Fruit fly (Drosophila melanogaster) whole organism, embryonic: ENCODE data around the gene senju.

Experiments
- Adf1 ChIP-seq: fragments of 200-800 bp; sonication (Bioruptor generic); IDR thresholded peaks from 2 replicates; pipeline ENCODE4 v1.3.6; 2022; ENCODE audit warnings: missing biosample characterization, missing genetic modification characterization
- Antp ChIP-seq: fragments of 200-800 bp; sonication (Bioruptor generic); optimal IDR thresholded peaks from 3 replicates; lab custom pipeline; 2016; ENCODE audit warnings: missing biosample characterization, missing genetic modification characterization
- Atf6 ChIP-seq: fragments of 200-800 bp; sonication (Bioruptor generic); IDR thresholded peaks from 2 replicates; pipeline ENCODE4 v1.3.6; 2022; ENCODE audit warnings: missing biosample characterization, missing genetic modification characterization
- Awh ChIP-seq: fragments of 200-800 bp; sonication (Bioruptor generic); IDR thresholded peaks from 2 replicates; pipeline ENCODE4, ENCODE4 v1.3.6; 2022; ENCODE audit warnings: missing biosample characterization, missing genetic modification characterization
- CG11504 ChIP-seq: fragments of 200-800 bp; sonication (Bioruptor generic); optimal IDR thresholded peaks from 3 replicates; lab custom pipeline; 2019; ENCODE audit warnings: missing biosample characterization, mild to moderate bottlenecking, missing genetic modification characterization, moderate library complexity
- CG12659 ChIP-seq: fragments of 200-800 bp; sonication (Bioruptor generic); optimal IDR thresholded peaks from 3 replicates; lab custom pipeline; 2017; ENCODE audit warnings: mild to moderate bottlenecking, missing biosample characterization, missing genetic modification reagents, missing genetic modification characterization
- CG14050 ChIP-seq: fragments of 200-800 bp; sonication (Bioruptor generic); IDR thresholded peaks from 3 replicates; pipeline ENCODE4 v1.3.6; 2022; ENCODE audit warnings: missing biosample characterization, missing genetic modification characterization
- CG14667 ChIP-seq: fragments of 200-800 bp; sonication (Bioruptor generic); IDR thresholded peaks from 2 replicates; pipeline ENCODE4 v1.3.6; 2022; ENCODE audit warnings: missing biosample characterization, missing genetic modification characterization
- CG14860 ChIP-seq: fragments of 200-800 bp; sonication (Bioruptor generic); IDR thresholded peaks from 3 replicates; pipeline ENCODE4 v1.3.6; 2022; ENCODE audit warnings: missing biosample characterization, missing genetic modification characterization; ENCODE audit not compliant: partially characterized antibody
- CG14965 ChIP-seq: fragments of 200-800 bp; sonication (Bioruptor generic); optimal IDR thresholded peaks from 2 replicates; lab custom pipeline; 2016; ENCODE audit warnings: missing biosample characterization, missing genetic modification characterization, borderline replicate concordance
- CG16815 ChIP-seq: fragments of 200-800 bp; sonication (Bioruptor generic); optimal IDR thresholded peaks from 3 replicates; lab custom pipeline; 2017; ENCODE audit warnings: missing biosample characterization, mild to moderate bottlenecking, missing genetic modification characterization
- CG17359 ChIP-seq: fragments of 200-800 bp; sonication (Bioruptor generic); optimal IDR thresholded peaks from 3 replicates; lab custom pipeline; 2018; ENCODE audit warnings: missing biosample characterization, mild to moderate bottlenecking, missing genetic modification characterization, moderate library complexity
- CG17612 ChIP-seq: fragments of 200-800 bp; sonication (Bioruptor generic); IDR thresholded peaks from 2 replicates; pipeline ENCODE4 v1.3.6; 2022; ENCODE audit warnings: missing biosample characterization, missing genetic modification characterization
- CG18476 ChIP-seq: fragments of 200-800 bp; sonication (Bioruptor generic); optimal IDR thresholded peaks from 2 replicates; lab custom pipeline; 2016; ENCODE audit warnings: missing biosample characterization, mild to moderate bottlenecking, missing genetic modification characterization
- CG2875 ChIP-seq: fragments of 200-800 bp; sonication (Bioruptor generic); optimal IDR thresholded peaks from 2 replicates; lab custom pipeline; 2017; ENCODE audit warnings: missing biosample characterization, mild to moderate bottlenecking, missing genetic modification characterization, missing genetic modification reagents
- CG3065 ChIP-seq: fragments of 200-800 bp; sonication (Bioruptor generic); optimal IDR thresholded peaks from 2 replicates; lab custom pipeline; 2016; ENCODE audit warnings: missing biosample characterization, missing genetic modification characterization
- CG31388 ChIP-seq: fragments of 200-800 bp; sonication (Bioruptor generic); optimal IDR thresholded peaks from 2 replicates; lab custom pipeline; 2016; ENCODE audit warnings: missing biosample characterization, missing genetic modification characterization
- CG34224 ChIP-seq: fragments of 200-800 bp; sonication (Bioruptor generic); IDR thresholded peaks from 3 replicates; pipeline ENCODE4 v1.3.6; 2022; ENCODE audit warnings: missing biosample characterization, missing genetic modification characterization; ENCODE audit not compliant: partially characterized antibody
- CG4820 ChIP-seq: fragments of 200-800 bp; sonication (Bioruptor generic); optimal IDR thresholded peaks from 3 replicates; lab custom pipeline; 2016; ENCODE audit warnings: missing biosample characterization, missing genetic modification characterization
- CG5245 ChIP-seq: fragments of 200-800 bp; sonication (Bioruptor generic); optimal IDR thresholded peaks from 3 replicates; lab custom pipeline; 2016; ENCODE audit warnings: missing biosample characterization, missing genetic modification characterization
- CG7786 ChIP-seq: fragments of 200-800 bp; sonication (Bioruptor generic); optimal IDR thresholded peaks from 2 replicates; lab custom pipeline; 2016; ENCODE audit warnings: missing biosample characterization, missing genetic modification characterization
- CG7839 ChIP-seq: fragments of 200-800 bp; sonication (Bioruptor generic); optimal IDR thresholded peaks from 3 replicates; lab custom pipeline; 2018; ENCODE audit warnings: missing biosample characterization, mild to moderate bottlenecking, missing genetic modification characterization, moderate library complexity
- CG7963 ChIP-seq: fragments of 200-800 bp; sonication (Bioruptor generic); IDR thresholded peaks from 3 replicates; pipeline ENCODE4 v1.3.6; 2022; ENCODE audit warnings: missing biosample characterization, missing genetic modification characterization; ENCODE audit not compliant: partially characterized antibody
- CG9797 ChIP-seq: fragments of 200-800 bp; sonication (Bioruptor generic); optimal IDR thresholded peaks from 3 replicates; lab custom pipeline; 2018; ENCODE audit warnings: missing biosample characterization, mild to moderate bottlenecking, missing genetic modification characterization
- Dbx ChIP-seq: fragments of 200-800 bp; sonication (Bioruptor generic); IDR thresholded peaks from 3 replicates; pipeline ENCODE4 v1.3.6; 2022; ENCODE audit warnings: missing biosample characterization, missing genetic modification characterization
- Dek ChIP-seq: fragments of 200-800 bp; sonication (Bioruptor generic); optimal IDR thresholded peaks from 3 replicates; lab custom pipeline; 2019; ENCODE audit warnings: missing biosample characterization, mild to moderate bottlenecking, missing genetic modification characterization, moderate library complexity
- Dip2 ChIP-seq: fragments of 200-800 bp; sonication (Bioruptor generic); IDR thresholded peaks from 2 replicates; pipeline ENCODE4 v1.3.6; 2022; ENCODE audit warnings: missing biosample characterization, missing genetic modification characterization
- Doc2 ChIP-seq: fragments of 200-800 bp; sonication (Bioruptor generic); IDR thresholded peaks from 2 replicates; pipeline ENCODE4 v1.3.6; 2022; ENCODE audit warnings: missing biosample characterization, missing genetic modification characterization
- Eip74EF ChIP-seq, 2 experiments: fragments of 200-800 bp in 1 of 2; fragments of >200 bp in 1 of 2; sonication (Bioruptor generic) in 1 of 2; optimal IDR thresholded peaks; 2 replicates each; lab custom pipeline; 2017 to 2019; ENCODE audit warnings: missing biosample characterization in 2 of 2, missing genetic modification characterization in 2 of 2, mild to moderate bottlenecking in 1 of 2, moderate library complexity in 1 of 2
- Gug ChIP-seq: fragments of 200-800 bp; sonication (Bioruptor generic); IDR thresholded peaks from 4 replicates; pipeline ENCODE4 v1.3.6; 2022; ENCODE audit warnings: missing biosample characterization, missing genetic modification characterization
- MTF-1 ChIP-seq: fragments of 200-800 bp; sonication (Bioruptor generic); optimal IDR thresholded peaks from 2 replicates; lab custom pipeline; 2018; ENCODE audit warnings: missing biosample characterization, mild to moderate bottlenecking, missing genetic modification characterization, borderline replicate concordance
- Med ChIP-seq: fragments of 200-800 bp; sonication (Bioruptor generic); peaks from one replicate; lab custom pipeline; 2016; ENCODE audit warnings: missing biosample characterization, missing genetic modification characterization, mild to moderate bottlenecking, inconsistent platforms, moderate library complexity
- NC2β ChIP-seq: fragments of 200-800 bp; sonication (Bioruptor generic); optimal IDR thresholded peaks from 2 replicates; lab custom pipeline; 2016; ENCODE audit warnings: missing biosample characterization, missing genetic modification characterization
- Nf-YA ChIP-seq: fragments of 200-800 bp; sonication (Bioruptor generic); IDR thresholded peaks from 2 replicates; pipeline ENCODE4 v1.3.6; 2022; ENCODE audit warnings: missing biosample characterization, missing genetic modification characterization
- Scr ChIP-seq: fragments of 200-800 bp; sonication (Bioruptor generic); IDR thresholded peaks from 2 replicates; pipeline ENCODE4 v1.3.6; 2022; ENCODE audit warnings: missing biosample characterization, missing genetic modification characterization; ENCODE audit not compliant: partially characterized antibody
- Spps ChIP-seq: fragments of 200-800 bp; sonication (Bioruptor generic); optimal IDR thresholded peaks from 2 replicates; lab custom pipeline; 2018; ENCODE audit warnings: missing biosample characterization, mild to moderate bottlenecking, missing genetic modification characterization
- Tbp ChIP-seq: fragments of >200 bp; optimal IDR thresholded peaks from 2 replicates; lab custom pipeline; 2018; ENCODE audit warnings: missing biosample characterization, missing genetic modification characterization
- Xbp1 ChIP-seq: fragments of 200-800 bp; sonication (Bioruptor generic); optimal IDR thresholded peaks from 3 replicates; lab custom pipeline; 2016; ENCODE audit warnings: missing biosample characterization, mild to moderate bottlenecking, missing genetic modification characterization
- dmrt99B ChIP-seq: fragments of 200-800 bp; sonication (Bioruptor generic); optimal IDR thresholded peaks from 2 replicates; lab custom pipeline; 2018; ENCODE audit warnings: missing biosample characterization, mild to moderate bottlenecking, missing genetic modification characterization, moderate library complexity
- emc ChIP-seq: fragments of 200-800 bp; sonication (Bioruptor generic); optimal IDR thresholded peaks from 2 replicates; lab custom pipeline; 2016; ENCODE audit warnings: missing biosample characterization, missing genetic modification characterization
- fu2 ChIP-seq: fragments of 200-800 bp; sonication (Bioruptor generic); optimal IDR thresholded peaks from 2 replicates; lab custom pipeline; 2016; ENCODE audit warnings: missing biosample characterization, missing genetic modification characterization
- grau ChIP-seq: fragments of 200-800 bp; optimal IDR thresholded peaks from 3 replicates; lab custom pipeline; 2019; ENCODE audit warnings: missing biosample characterization, mild to moderate bottlenecking, missing genetic modification characterization, moderate library complexity
- grn ChIP-seq: fragments of 200-800 bp; sonication (Bioruptor generic); optimal IDR thresholded peaks from 3 replicates; lab custom pipeline; 2017; ENCODE audit warnings: missing biosample characterization, missing genetic modification characterization
- gro ChIP-seq: fragments of 200-800 bp; sonication (Bioruptor generic); optimal IDR thresholded peaks from 2 replicates; lab custom pipeline; 2016; ENCODE audit warnings: missing biosample characterization, missing genetic modification characterization
- hb ChIP-seq: fragments of 200-800 bp; sonication (Bioruptor generic); IDR thresholded peaks from 3 replicates; pipeline ENCODE4 v1.3.6; 2022; ENCODE audit warnings: missing biosample characterization, missing genetic modification characterization; ENCODE audit not compliant: partially characterized antibody
- onecut ChIP-seq: fragments of 200-800 bp; sonication (Bioruptor generic); IDR thresholded peaks from 2 replicates; pipeline ENCODE4 v1.3.6; 2022; ENCODE audit warnings: missing biosample characterization, missing genetic modification characterization
- pho ChIP-seq: fragments of 200-800 bp; sonication (Bioruptor generic); optimal IDR thresholded peaks from 2 replicates; lab custom pipeline; 2016; ENCODE audit warnings: missing biosample characterization, missing genetic modification characterization
- sd ChIP-seq: fragments of 200-800 bp; sonication (Bioruptor generic); optimal IDR thresholded peaks from 3 replicates; lab custom pipeline; 2018; ENCODE audit warnings: missing biosample characterization, mild to moderate bottlenecking, missing genetic modification characterization, moderate library complexity
- sim ChIP-seq: fragments of 200-800 bp; sonication (Bioruptor generic); IDR thresholded peaks from 2 replicates; pipeline ENCODE4 v1.3.6; 2022; ENCODE audit warnings: missing biosample characterization, missing genetic modification characterization
- sima ChIP-seq: fragments of 200-800 bp; sonication (Bioruptor generic); optimal IDR thresholded peaks from 2 replicates; lab custom pipeline; 2016; ENCODE audit warnings: missing biosample characterization, missing genetic modification characterization
- wor ChIP-seq: fragments of 200-800 bp; sonication (Bioruptor generic); IDR thresholded peaks from 2 replicates; pipeline ENCODE4 v1.3.6; 2022; ENCODE audit warnings: missing biosample characterization, missing genetic modification characterization

The senju gene

dm6 chr2L:5043043-5043442, 9.6 kb upstream of the senju start, which contains the start of the genes CG33995, CG44000 and CG44001 (continued):
- TF ChIP-seq Eip74EF (GFP tag; optimal IDR thresholded peaks at IDR 0.05; lab: Kevin White, UChicago) (no peak), pho (GFP tag; lab: Kevin White, UChicago) (peak; percentile 58), NC2β (GFP tag; lab: Kevin White, UChicago) (peak; percentile 76), dmrt99B (no peak), CG31388 (no peak), Doc2 (no peak), Xbp1 (peak; percentile 59), Adf1 (no peak), Tbp (GFP tag; lab: Kevin White, UChicago) (no peak), CG14667 (GFP tag; lab: Robert Waterston, UW) (no peak), fu2 (GFP tag; lab: Kevin White, UChicago) (peak; percentile 43), Spps (tag; lab: Kevin White, UChicago) (no peak), Med (GFP tag; lab: Kevin White, UChicago) (peak; percentile 96), CG34224 (0 out of 3 replicates have a peak, but pooled peaks have one; percentile 18), Gug (GFP tag; lab: Robert Waterston, UW) (0 out of 4 replicates have a peak, but pooled peaks have one; percentile 27), grau (peak; percentile 50), Nf-YA (no peak), grn (GFP tag; lab: Kevin White, UChicago) (no peak), sd (tag; lab: Kevin White, UChicago) (no peak), CG16815 (no peak), CG17359 (tag; lab: Kevin White, UChicago) (no peak), CG11504 (tag; lab: Kevin White, UChicago) (peak; percentile 52), CG4820 (GFP tag; lab: Kevin White, UChicago) (peak; percentile 16), CG14965 (no peak), CG12659 (GFP tag; lab: Kevin White, UChicago) (peak; percentile 94), Scr (GFP tag; lab: Robert Waterston, UW) (no peak), onecut (GFP tag; lab: Robert Waterston, UW) (peak; percentile 98), Atf6 (GFP tag; lab: Robert Waterston, UW) (no peak), CG9797 (GFP tag; lab: Kevin White, UChicago) (peak; percentile 88), CG7839 (tag; lab: Kevin White, UChicago) (peak; percentile 39), Awh (GFP tag; lab: Robert Waterston, UW) (no peak), emc (GFP tag; lab: Kevin White, UChicago) (peak; percentile 4), sim (GFP tag; lab: Robert Waterston, UW) (no peak), Dip2 (GFP tag; lab: Robert Waterston, UW) (no peak), sima (GFP tag; lab: Kevin White, UChicago) (no peak), CG18476 (GFP tag; lab: Kevin White, UChicago) (no peak), CG2875 (GFP tag; lab: Kevin White, UChicago) (no peak), Antp (GFP tag; lab: Kevin White, UChicago) (peak; percentile 64), CG14860 (0 out of 3 replicates have a peak, but pooled peaks have one; percentile 20), CG17612 (GFP tag; lab: Robert Waterston, UW) (no peak), wor (GFP tag; lab: Robert Waterston, UW) (no peak), hb (GFP tag; lab: Robert Waterston, UW) (no peak), CG3065 (GFP tag; lab: Kevin White, UChicago) (peak; percentile 49), CG7963 (GFP tag; lab: Robert Waterston, UW) (no peak), Dbx (GFP tag; lab: Robert Waterston, UW) (peak; percentile 53; the same call in 2 of the 3 replicates), CG7786 (peak; percentile 60), CG5245 (GFP tag; lab: Kevin White, UChicago) (peak; percentile 45), gro (GFP tag; lab: Kevin White, UChicago) (peak; percentile 45), Dek (tag; lab: Kevin White, UChicago) (peak; percentile 24), MTF-1 (GFP tag; lab: Kevin White, UChicago) (no peak), CG14050 (GFP tag; lab: Robert Waterston, UW) (no peak)
